Worm (Caenorhabditis elegans): Measurements from ENCODE around the gene F10E9.10.

DNA sequence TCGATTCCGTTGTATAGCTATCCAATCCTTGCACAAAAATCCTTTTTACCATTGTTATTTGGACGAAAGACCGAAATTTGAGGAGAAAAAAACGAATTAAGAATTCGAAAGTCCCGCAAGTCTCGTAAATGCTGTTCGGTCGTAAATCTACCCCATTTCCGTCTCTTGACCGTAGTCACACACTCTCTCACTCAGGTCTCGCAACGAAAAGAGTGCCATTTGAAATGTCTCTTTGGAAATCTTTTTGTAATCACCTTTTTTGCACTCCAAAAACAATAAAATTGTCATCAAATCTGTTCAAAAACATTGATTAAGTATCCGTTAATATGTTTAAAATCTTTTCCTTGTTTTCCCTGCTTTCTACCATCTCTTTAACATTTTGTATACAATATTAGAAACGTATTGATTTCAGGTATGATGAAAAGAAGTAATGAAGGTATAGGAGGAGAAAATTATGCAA lies 38.2 kb upstream of the F10E9.10 start, which contains the start of the genes R05D3.8 and rfp-1:
- no peak for TF ChIP-seq ztf-4 (tag; optimal IDR thresholded peaks at IDR 0.05)
- TF ChIP-seq nhr-11 (tag; optimal IDR thresholded peaks at IDR 0.05): peak; percentile 20
- peak; percentile 97 for TF ChIP-seq pha-4 (tag; optimal IDR thresholded peaks at IDR 0.05)
- peak; percentile 98 for TF ChIP-seq lin-15B (tag; optimal IDR thresholded peaks at IDR 0.05)
